Worm (Caenorhabditis elegans) whole organism, L2 larva: ENCODE results near the gene nac-3.

Experiments
- C34F6.9 ChIP-seq: fragments of 150-350 bp; optimal IDR thresholded peaks from 2 replicates; lab custom pipeline; 2014; ENCODE audit warnings: missing biosample characterization, missing genetic modification characterization
- F13H6.1 ChIP-seq: sonication (generic microtip); optimal IDR thresholded peaks from 2 replicates; lab custom pipeline; 2016; ENCODE audit warnings: missing genetic modification characterization, missing compliant biosample characterization
- R02D3.7 ChIP-seq: fragments of 150-350 bp; optimal IDR thresholded peaks from 2 replicates; lab custom pipeline; 2014; ENCODE audit warnings: missing biosample characterization, missing genetic modification characterization
- Y55F3AM.14 ChIP-seq: fragments of 200-800 bp; sonication (Bioruptor generic); optimal IDR thresholded peaks from 2 replicates; lab custom pipeline; 2018; ENCODE audit warnings: mild to moderate bottlenecking, missing genetic modification characterization, missing compliant biosample characterization
- alr-1 ChIP-seq: fragments of 150-350 bp; optimal IDR thresholded peaks from 2 replicates; lab custom pipeline; 2014; ENCODE audit warnings: missing biosample characterization, missing genetic modification characterization
- aly-2 ChIP-seq: fragments of 150-350 bp; optimal IDR thresholded peaks from 2 replicates; lab custom pipeline; 2014; ENCODE audit warnings: missing biosample characterization, missing genetic modification characterization
- blmp-1 ChIP-seq: sonication (generic microtip); optimal IDR thresholded peaks from 2 replicates; lab custom pipeline; 2017; ENCODE audit warnings: missing genetic modification characterization, mild to moderate bottlenecking, missing compliant biosample characterization, antibody characterized with exemption, moderate library complexity; ENCODE audit not compliant: insufficient read depth
- ceh-16 ChIP-seq: fragments of 150-350 bp; optimal IDR thresholded peaks from 2 replicates; lab custom pipeline; 2014; ENCODE audit warnings: missing biosample characterization, missing genetic modification characterization
- ceh-82 ChIP-seq: fragments of 150-350 bp; optimal IDR thresholded peaks from 2 replicates; lab custom pipeline; 2014; ENCODE audit warnings: missing biosample characterization, missing genetic modification characterization
- crh-2 ChIP-seq: sonication (generic microtip); optimal IDR thresholded peaks from 2 replicates; lab custom pipeline; 2017; ENCODE audit warnings: missing biosample characterization, missing genetic modification characterization
- dmd-4 ChIP-seq: sonication (generic microtip); optimal IDR thresholded peaks from 2 replicates; lab custom pipeline; 2017; ENCODE audit warnings: missing biosample characterization, missing genetic modification characterization
- egl-27 ChIP-seq: sonication (generic microtip); optimal IDR thresholded peaks from 3 replicates; lab custom pipeline; 2017; ENCODE audit warnings: missing biosample characterization, missing genetic modification reagents, missing genetic modification characterization
- elt-1 ChIP-seq: fragments of 150-350 bp; optimal IDR thresholded peaks from 2 replicates; lab custom pipeline; 2014; ENCODE audit warnings: missing biosample characterization, missing genetic modification characterization
- elt-3 ChIP-seq: sonication (generic microtip); optimal IDR thresholded peaks from 2 replicates; lab custom pipeline; 2017; ENCODE audit warnings: missing biosample characterization, missing genetic modification characterization
- fos-1 ChIP-seq: fragments of 150-350 bp; optimal IDR thresholded peaks from 2 replicates; lab custom pipeline; 2014; ENCODE audit warnings: missing biosample characterization, missing genetic modification characterization
- gmeb-1 ChIP-seq: fragments of 150-350 bp; optimal IDR thresholded peaks from 2 replicates; lab custom pipeline; 2014; ENCODE audit warnings: missing biosample characterization, missing genetic modification characterization
- lin-11 ChIP-seq: fragments of 150-350 bp; sonication (generic microtip); optimal IDR thresholded peaks from 2 replicates; lab custom pipeline; 2014; ENCODE audit warnings: missing biosample characterization, missing genetic modification characterization, inconsistent platforms, mixed read lengths
- lin-13 ChIP-seq: fragments of 150-350 bp; optimal IDR thresholded peaks from 2 replicates; lab custom pipeline; 2014; ENCODE audit warnings: missing biosample characterization, missing genetic modification reagents, missing genetic modification characterization
- lin-39 ChIP-seq: fragments of 150-350 bp; optimal IDR thresholded peaks from 2 replicates; lab custom pipeline; 2014; ENCODE audit warnings: missing biosample characterization, missing genetic modification reagents, missing genetic modification characterization
- lsy-2 ChIP-seq, 2 experiments: fragments of 150-350 bp in 1 of 2; sonication (generic microtip) in 1 of 2; optimal IDR thresholded peaks; 2 replicates each; lab custom pipeline; 2014 to 2017; ENCODE audit warnings: missing biosample characterization in 2 of 2, missing genetic modification characterization in 2 of 2
- mab-5 ChIP-seq: fragments of 150-350 bp; optimal IDR thresholded peaks from 2 replicates; lab custom pipeline; 2014; ENCODE audit warnings: missing biosample characterization, missing genetic modification characterization
- mbf-1 ChIP-seq: sonication (generic microtip); optimal IDR thresholded peaks from 2 replicates; lab custom pipeline; 2017; ENCODE audit warnings: missing biosample characterization, missing genetic modification characterization
- mdl-1 ChIP-seq, 2 experiments: fragments of 150-350 bp in 1 of 2; sonication (generic microtip) in 1 of 2; optimal IDR thresholded peaks; 2 replicates each; lab custom pipeline; 2017; ENCODE audit warnings: missing biosample characterization in 2 of 2, missing genetic modification characterization in 2 of 2
- nhr-10 ChIP-seq: sonication (generic microtip); optimal IDR thresholded peaks from 2 replicates; lab custom pipeline; 2017; ENCODE audit warnings: missing biosample characterization, missing genetic modification characterization
- nhr-11 ChIP-seq: fragments of 150-350 bp; optimal IDR thresholded peaks from 2 replicates; lab custom pipeline; 2014; ENCODE audit warnings: missing biosample characterization, missing genetic modification characterization
- nhr-12 ChIP-seq: fragments of 150-350 bp; optimal IDR thresholded peaks from 2 replicates; lab custom pipeline; 2014; ENCODE audit warnings: missing biosample characterization, missing genetic modification characterization
- nhr-129 ChIP-seq: fragments of 150-350 bp; optimal IDR thresholded peaks from 2 replicates; lab custom pipeline; 2014; ENCODE audit warnings: missing biosample characterization, missing genetic modification characterization
- nhr-21 ChIP-seq: fragments of 150-350 bp; optimal IDR thresholded peaks from 2 replicates; lab custom pipeline; 2014; ENCODE audit warnings: missing biosample characterization, missing genetic modification characterization
- nhr-23 ChIP-seq: fragments of 150-350 bp; optimal IDR thresholded peaks from 2 replicates; lab custom pipeline; 2014; ENCODE audit warnings: missing biosample characterization, missing genetic modification reagents, missing genetic modification characterization
- nhr-237 ChIP-seq: fragments of 150-350 bp; optimal IDR thresholded peaks from 2 replicates; lab custom pipeline; 2014; ENCODE audit warnings: missing biosample characterization, missing genetic modification characterization
- nhr-25 ChIP-seq: fragments of 150-350 bp; sonication (generic microtip); optimal IDR thresholded peaks from 3 replicates; lab custom pipeline; 2014; ENCODE audit warnings: missing biosample characterization, missing genetic modification characterization
- nhr-6 ChIP-seq: fragments of 150-350 bp; optimal IDR thresholded peaks from 2 replicates; lab custom pipeline; 2014; ENCODE audit warnings: missing biosample characterization, missing genetic modification characterization
- peb-1 ChIP-seq: fragments of 150-350 bp; optimal IDR thresholded peaks from 2 replicates; lab custom pipeline; 2014; ENCODE audit warnings: missing biosample characterization, missing genetic modification characterization
- sem-4 ChIP-seq: fragments of 150-350 bp; optimal IDR thresholded peaks from 2 replicates; lab custom pipeline; 2014; ENCODE audit warnings: missing biosample characterization, missing genetic modification reagents, missing genetic modification characterization
- skn-1 ChIP-seq: sonication (generic microtip); optimal IDR thresholded peaks from 2 replicates; lab custom pipeline; 2017; ENCODE audit warnings: missing biosample characterization, missing genetic modification characterization
- sma-3 ChIP-seq: sonication (generic microtip); optimal IDR thresholded peaks from 2 replicates; lab custom pipeline; 2016; ENCODE audit warnings: missing genetic modification reagents, missing genetic modification characterization, missing compliant biosample characterization
- sma-9 ChIP-seq, 2 experiments: fragments of 150-350 bp in 1 of 2; sonication (generic microtip) in 1 of 2; optimal IDR thresholded peaks; 2 replicates each; lab custom pipeline; 2014 to 2016; ENCODE audit warnings: missing genetic modification characterization in 2 of 2, mild to moderate bottlenecking in 1 of 2, missing biosample characterization in 1 of 2, missing compliant biosample characterization in 1 of 2, missing genetic modification reagents in 1 of 2, moderate library complexity in 1 of 2
- snpc-4 ChIP-seq: fragments of 150-350 bp; optimal IDR thresholded peaks from 2 replicates; lab custom pipeline; 2014; ENCODE audit warnings: missing biosample characterization, missing genetic modification characterization
- unc-39 ChIP-seq: fragments of 150-350 bp; optimal IDR thresholded peaks from 2 replicates; lab custom pipeline; 2014; ENCODE audit warnings: missing biosample characterization, missing genetic modification characterization
- unc-55 ChIP-seq: fragments of 150-350 bp; sonication (generic microtip); optimal IDR thresholded peaks from 3 replicates; lab custom pipeline; 2014; ENCODE audit warnings: missing biosample characterization, missing genetic modification reagents, missing genetic modification characterization
- unc-62 ChIP-seq: fragments of 150-350 bp; optimal IDR thresholded peaks from 2 replicates; lab custom pipeline; 2014; ENCODE audit warnings: missing biosample characterization, missing genetic modification reagents, missing genetic modification characterization
- zag-1 ChIP-seq: fragments of 150-350 bp; optimal IDR thresholded peaks from 2 replicates; lab custom pipeline; 2014; ENCODE audit warnings: missing biosample characterization, missing genetic modification characterization
- ztf-1 ChIP-seq: fragments of 200-800 bp; sonication (Bioruptor generic); conservative IDR thresholded peaks from 2 replicates; pipeline ENCODE4 v1.3.6; 2022; ENCODE audit warnings: missing genetic modification characterization, missing compliant biosample characterization
- ztf-11 ChIP-seq: sonication (generic microtip); optimal IDR thresholded peaks from 2 replicates; lab custom pipeline; 2017; ENCODE audit warnings: missing biosample characterization, missing genetic modification characterization

The nac-3 gene

DNA sequence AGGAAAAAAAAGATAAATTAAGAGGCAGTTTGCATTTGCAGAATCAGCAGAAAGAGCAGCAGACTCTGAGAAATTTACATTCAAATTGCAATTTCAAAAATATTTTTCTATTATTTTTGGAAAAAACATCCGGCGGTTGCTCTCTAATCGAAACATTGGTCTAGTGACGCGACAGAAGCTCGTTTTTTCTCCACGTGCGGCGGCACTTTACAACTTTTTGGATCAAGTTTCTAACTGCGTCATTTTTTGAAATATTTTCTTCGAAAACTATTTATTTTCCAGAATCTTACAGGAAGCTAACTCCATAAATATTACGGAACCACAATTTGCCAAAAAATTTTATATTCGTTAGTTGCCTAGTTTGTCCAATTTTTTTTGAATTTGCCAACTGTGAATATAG lies 2.7 kb upstream of the nac-3 start:
- TF ChIP-seq egl-27 (tag; lab: Kevin White, UChicago) (no peak), ztf-1 (no peak), peb-1 (no peak), ceh-82 (tag; lab: Kevin White, UChicago) (no peak), lsy-2 (tag; optimal IDR thresholded peaks at IDR 0.05; lab: Kevin White, UChicago) (no peak), crh-2 (tag; lab: Kevin White, UChicago) (no peak), skn-1 (no peak), lin-11 (tag; lab: Kevin White, UChicago) (no peak), nhr-21 (no peak), nhr-25 (tag; lab: Kevin White, UChicago) (no peak), F13H6.1 (no peak), nhr-23 (tag; lab: Kevin White, UChicago) (no peak), gmeb-1 (tag; lab: Kevin White, UChicago) (no peak), sma-3 (GFP tag; lab: Kevin White, UChicago) (no peak)

DNA sequence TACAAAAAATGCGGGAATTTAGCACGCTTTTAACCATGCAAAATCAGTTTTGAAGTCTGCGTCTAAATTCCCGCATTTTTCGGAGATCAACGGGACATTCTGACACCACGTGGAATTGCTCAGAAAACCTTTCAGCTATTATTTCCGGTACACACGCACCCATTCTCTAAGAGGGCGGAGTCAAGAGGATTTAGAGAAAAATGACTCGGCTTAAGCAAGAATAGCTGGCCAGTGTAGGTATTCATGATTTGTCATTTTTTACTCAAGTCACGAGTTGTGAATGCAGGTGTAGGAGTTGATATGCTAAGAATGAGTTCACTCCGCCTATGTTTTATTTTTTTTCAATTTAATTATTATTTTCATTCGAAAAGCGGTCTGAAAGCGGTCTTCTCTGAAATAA lies 1.9 kb upstream of the nac-3 start:
- TF ChIP-seq lin-11 (tag; lab: Kevin White, UChicago) (peak; percentile 19), C34F6.9 (tag; lab: Kevin White, UChicago) (peak; percentile 30), nhr-21 (no peak), lsy-2 (tag; optimal IDR thresholded peaks at IDR 0.05; lab: Kevin White, UChicago) (peak in 1 of 2 experiments; percentile 38), lin-39 (tag; lab: Kevin White, UChicago) (no peak), unc-55 (GFP tag; lab: Kevin White, UChicago) (no peak), elt-1 (tag; lab: Kevin White, UChicago) (no peak), crh-2 (tag; lab: Kevin White, UChicago) (no peak), dmd-4 (tag; lab: Kevin White, UChicago) (no peak), sma-9 (GFP tag; optimal IDR thresholded peaks at IDR 0.05; lab: Kevin White, UChicago) (peak; percentile 35), sma-9 (tag; optimal IDR thresholded peaks at IDR 0.05; lab: Kevin White, UChicago) (no peak), nhr-10 (tag; lab: Kevin White, UChicago) (no peak), snpc-4 (tag; lab: Kevin White, UChicago) (no peak), ceh-16 (tag; lab: Kevin White, UChicago) (no peak), fos-1 (tag; lab: Kevin White, UChicago) (no peak), sem-4 (no peak), unc-62 (GFP tag; lab: Kevin White, UChicago) (no peak), sma-3 (GFP tag; lab: Kevin White, UChicago) (no peak)

DNA sequence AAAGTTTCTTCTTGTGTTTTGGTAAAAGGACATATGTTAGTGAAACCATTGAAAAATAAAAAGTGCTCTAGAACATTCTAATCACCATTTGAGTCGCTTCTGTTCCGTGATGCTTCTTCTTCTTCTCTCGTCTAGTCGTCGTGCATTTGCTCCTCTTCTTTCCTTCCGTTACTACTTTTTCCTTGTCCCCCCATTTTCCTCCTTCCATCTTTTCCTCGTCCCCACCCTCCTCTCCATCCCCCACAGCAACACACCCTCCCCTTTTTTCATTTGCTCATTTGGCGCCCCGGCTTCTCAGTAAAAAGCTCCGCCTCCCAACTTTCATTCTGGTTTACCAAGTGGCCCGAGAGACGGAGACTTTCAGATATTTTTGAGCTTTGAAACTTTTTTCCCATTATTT lies 876 bp upstream of the nac-3 start:
- TF ChIP-seq dmd-4 (tag; lab: Kevin White, UChicago), result no peak
- no peak for TF ChIP-seq alr-1 (tag; lab: Kevin White, UChicago)
- TF ChIP-seq blmp-1 (tag; lab: Kevin White, UChicago), result no peak
- TF ChIP-seq crh-2 (tag; lab: Kevin White, UChicago), result peak; percentile 46
- TF ChIP-seq unc-55 (GFP tag; lab: Kevin White, UChicago), result peak; percentile 58
- no peak for TF ChIP-seq fos-1 (tag; lab: Kevin White, UChicago)
- TF ChIP-seq elt-1 (tag; lab: Kevin White, UChicago), result no peak
- TF ChIP-seq nhr-237 (tag; lab: Kevin White, UChicago), result no peak
- no peak for TF ChIP-seq lin-39 (tag; lab: Kevin White, UChicago)
- no peak for TF ChIP-seq mdl-1 (tag; optimal IDR thresholded peaks at IDR 0.05; lab: Kevin White, UChicago)
- no peak for TF ChIP-seq nhr-10 (tag; lab: Kevin White, UChicago)
- TF ChIP-seq skn-1, result no peak
- TF ChIP-seq mab-5 (tag; lab: Kevin White, UChicago), result peak; percentile 27
- no peak for TF ChIP-seq ceh-82 (tag; lab: Kevin White, UChicago)
- TF ChIP-seq ceh-16 (tag; lab: Kevin White, UChicago), result no peak
- peak; percentile 14 for TF ChIP-seq F13H6.1
- no peak for TF ChIP-seq nhr-6 (tag; lab: Kevin White, UChicago)
- no peak for TF ChIP-seq mbf-1
- TF ChIP-seq nhr-25 (tag; lab: Kevin White, UChicago), result no peak
- TF ChIP-seq aly-2, result no peak
- TF ChIP-seq elt-3 (tag; lab: Kevin White, UChicago), result no peak
- peak in 1 of 2 experiments; percentile 46 for TF ChIP-seq lsy-2 (tag; optimal IDR thresholded peaks at IDR 0.05; lab: Kevin White, UChicago)
- TF ChIP-seq sma-9 (GFP tag; optimal IDR thresholded peaks at IDR 0.05; lab: Kevin White, UChicago), result peak; percentile 10
- TF ChIP-seq sma-9 (tag; optimal IDR thresholded peaks at IDR 0.05; lab: Kevin White, UChicago), result no peak
- no peak for TF ChIP-seq peb-1
- TF ChIP-seq C34F6.9 (tag; lab: Kevin White, UChicago), result peak; percentile 70
- TF ChIP-seq egl-27 (tag; lab: Kevin White, UChicago), result no peak
- TF ChIP-seq nhr-21, result no peak
- peak; percentile 73 for TF ChIP-seq zag-1 (tag; lab: Kevin White, UChicago)
- TF ChIP-seq nhr-23 (tag; lab: Kevin White, UChicago), result no peak
- peak; percentile 23 for TF ChIP-seq nhr-129 (tag; lab: Kevin White, UChicago)
- no peak for TF ChIP-seq ztf-1
- TF ChIP-seq nhr-12, result no peak
- TF ChIP-seq lin-11 (tag; lab: Kevin White, UChicago), result peak; percentile 15
- TF ChIP-seq sem-4, result peak; percentile 14
- no peak for TF ChIP-seq unc-39 (tag; lab: Kevin White, UChicago)
- TF ChIP-seq Y55F3AM.14 (GFP tag; lab: Kevin White, UChicago), result peak; percentile 9
- no peak for TF ChIP-seq nhr-11 (tag; lab: Kevin White, UChicago)
- no peak for TF ChIP-seq R02D3.7 (tag; lab: Kevin White, UChicago)
- no peak for TF ChIP-seq lin-13 (GFP tag; lab: Kevin White, UChicago)
- TF ChIP-seq unc-62 (GFP tag; lab: Kevin White, UChicago), result no peak
- no peak for TF ChIP-seq sma-3 (GFP tag; lab: Kevin White, UChicago)
- TF ChIP-seq ztf-11 (tag; lab: Kevin White, UChicago), result no peak
